Worm (Caenorhabditis elegans): ENCODE measurements around the gene Y48B6A.13.

Gene Y48B6A.13

DNA sequence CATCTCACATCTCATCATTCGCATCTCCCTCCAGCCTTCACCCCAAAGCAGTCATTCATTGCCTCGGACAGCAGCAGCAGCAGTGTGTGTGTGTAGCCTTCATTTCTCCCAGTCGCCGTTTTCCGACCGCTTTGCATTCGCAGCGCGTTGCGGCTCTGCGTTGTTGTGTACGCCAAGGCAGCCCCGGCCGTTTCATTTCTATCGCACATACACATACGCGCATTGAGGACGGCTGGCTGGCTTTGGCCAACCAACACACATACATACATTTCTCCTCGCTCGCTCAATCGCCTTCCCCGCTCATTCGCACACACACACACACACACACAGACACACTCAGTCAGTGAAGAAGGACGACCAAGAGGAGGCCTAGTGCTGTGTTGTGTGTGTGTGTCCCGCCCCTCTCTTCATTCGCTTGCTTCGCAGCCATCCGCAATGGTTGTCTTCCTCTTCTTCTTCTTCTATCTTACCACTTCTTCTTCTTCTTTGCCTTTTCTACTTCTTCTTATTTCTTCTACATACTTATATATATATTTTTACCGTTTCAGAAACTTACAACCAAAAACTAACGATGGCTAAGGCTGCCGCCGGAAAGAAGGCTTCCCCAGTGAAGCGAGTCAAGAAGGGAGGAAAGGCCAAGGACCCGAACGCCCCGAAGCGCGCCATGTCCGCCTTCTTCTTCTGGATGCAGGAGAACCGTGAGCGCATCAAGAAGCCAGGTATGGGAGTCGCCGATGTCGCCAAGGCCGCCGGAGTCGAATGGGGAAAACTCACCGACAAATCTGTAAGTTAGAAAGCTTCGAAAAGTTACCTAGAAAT, 24.3 kb upstream of the Y48B6A.13 start, which contains the start of gene hmg-1.1 (continued):
- TF ChIP-seq nhr-111 (GFP tag; optimal IDR thresholded peaks at IDR 0.05): peak; percentile 5
- TF ChIP-seq madf-5 (GFP tag; IDR thresholded peaks at IDR 0.05): 0 out of 4 replicates have a peak, but pooled peaks of 1 of the 2 experiments have one; percentile 9
- no peak for TF ChIP-seq lin-39 (tag; optimal IDR thresholded peaks at IDR 0.05)
- TF ChIP-seq nhr-42 (GFP tag; IDR thresholded peaks at IDR 0.05): peak; percentile 63; the same call in 1 of the 2 replicates
- no peak for TF ChIP-seq attf-4 (tag; optimal IDR thresholded peaks at IDR 0.05)
- no peak for TF ChIP-seq D1046.2 (GFP tag; IDR thresholded peaks at IDR 0.05)
- TF ChIP-seq ceh-20 (GFP tag; IDR thresholded peaks at IDR 0.05): peak; percentile 55; the same call in 1 of the 2 replicates
- TF ChIP-seq ZK546.5 (tag; optimal IDR thresholded peaks at IDR 0.05): no peak
- no peak for TF ChIP-seq lir-3 (tag; optimal IDR thresholded peaks at IDR 0.05)
- TF ChIP-seq hlh-30 (tag; optimal IDR thresholded peaks at IDR 0.05; ENCODE audit: insufficient read depth): peak; percentile 34
- peak; percentile 53; the same call in 1 of the 2 replicates for TF ChIP-seq pha-4 (GFP tag; IDR thresholded peaks at IDR 0.05)
- TF ChIP-seq pha-4 (tag; optimal IDR thresholded peaks at IDR 0.05): peak; percentile 46
- peak in 1 of 2 experiments; percentile 81 for TF ChIP-seq mdl-1 (tag; optimal IDR thresholded peaks at IDR 0.05)
- peak; percentile 83 for TF ChIP-seq set-16 (GFP tag; IDR thresholded peaks at IDR 0.05)
- peak; percentile 55 for TF ChIP-seq nhr-6 (tag; optimal IDR thresholded peaks at IDR 0.05)
- TF ChIP-seq F49E8.2 (tag; optimal IDR thresholded peaks at IDR 0.05; ENCODE audit: borderline replicate concordance): no peak
- 0 out of 2 replicates have a peak, but pooled peaks have one; percentile 59 for TF ChIP-seq dmd-8 (GFP tag; IDR thresholded peaks at IDR 0.05)
- peak; percentile 83 for TF ChIP-seq ctbp-1 (GFP tag; IDR thresholded peaks at IDR 0.05)
- peak; percentile 94 for TF ChIP-seq mep-1 (tag; optimal IDR thresholded peaks at IDR 0.05)
- 0 out of 2 replicates have a peak, but pooled peaks have one; percentile 31 for TF ChIP-seq zfp-3 (GFP tag; conservative IDR thresholded peaks at IDR 0.05)
- TF ChIP-seq pqm-1 (tag; optimal IDR thresholded peaks at IDR 0.05): peak; percentile 22
- TF ChIP-seq ama-1 (optimal IDR thresholded peaks at IDR 0.05): peak; percentile 40
- peak; percentile 78 for TF ChIP-seq nhr-25 (tag; optimal IDR thresholded peaks at IDR 0.05; ENCODE audit: borderline replicate concordance, insufficient read depth)
- 0 out of 2 replicates have a peak, but pooled peaks have one; percentile 18 for TF ChIP-seq Y75B8A.6 (GFP tag; IDR thresholded peaks at IDR 0.05)
- TF ChIP-seq dpl-1 (GFP tag; optimal IDR thresholded peaks at IDR 0.05): peak; percentile 74
- peak; percentile 83 for TF ChIP-seq nhr-28 (tag; optimal IDR thresholded peaks at IDR 0.05)
- peak; percentile 99 for TF ChIP-seq aha-1 (tag)
- peak; percentile 91 for TF ChIP-seq mxl-3 (GFP tag; optimal IDR thresholded peaks at IDR 0.05)
- TF ChIP-seq nhr-102 (tag; optimal IDR thresholded peaks at IDR 0.05): peak; percentile 58
- peak; percentile 40; the same call in 1 of the 2 replicates for TF ChIP-seq madf-9 (GFP tag; conservative IDR thresholded peaks at IDR 0.05)
- TF ChIP-seq hlh-11 (tag; optimal IDR thresholded peaks at IDR 0.05): peak; percentile 96
- TF ChIP-seq aly-2 (tag; optimal IDR thresholded peaks at IDR 0.05): no peak
- TF ChIP-seq dve-1 (tag; optimal IDR thresholded peaks at IDR 0.05; ENCODE audit: insufficient read depth): peak; percentile 87
- peak; percentile 71 for TF ChIP-seq dmd-6 (GFP tag; IDR thresholded peaks at IDR 0.05)
- TF ChIP-seq daf-12 (tag; optimal IDR thresholded peaks at IDR 0.05): no peak
- peak; percentile 66; the same call in 1 of the 2 replicates for TF ChIP-seq egl-43 (GFP tag; IDR thresholded peaks at IDR 0.05)
- peak; percentile 25 for TF ChIP-seq fkh-10 (GFP tag; optimal IDR thresholded peaks at IDR 0.05)
- TF ChIP-seq T20F7.1 (GFP tag; optimal IDR thresholded peaks at IDR 0.05): peak; percentile 76
- TF ChIP-seq lin-15B (tag; optimal IDR thresholded peaks at IDR 0.05): no peak
- peak; percentile 65 for TF ChIP-seq F37D6.2 (tag; optimal IDR thresholded peaks at IDR 0.05)
- TF ChIP-seq daf-8 (GFP tag; IDR thresholded peaks at IDR 0.05): no peak
- peak; percentile 53; the same call in 1 of the 2 replicates for TF ChIP-seq php-3 (GFP tag; IDR thresholded peaks at IDR 0.05)
- peak; percentile 65 for TF ChIP-seq tra-1 (GFP tag; IDR thresholded peaks at IDR 0.05)

Data from whole organism, L4 larva.